Fruit fly (Drosophila melanogaster): ENCODE measurements around the gene TfIIEbeta.
A peak's percentile ranks its signal among the peaks of the same experiment; 100 is the strongest.

The TfIIEbeta gene

dm6 chr3L:4242428-4242827, 44.4 kb upstream of the TfIIEbeta start, which contains the start of gene pav (continued):
- TF ChIP-seq prd (optimal IDR thresholded peaks at IDR 0.05) (no peak), prd (GFP tag; IDR thresholded peaks at IDR 0.05) (peak; percentile 67), HHEX (GFP tag; optimal IDR thresholded peaks at IDR 0.05) (no peak), sob (GFP tag; IDR thresholded peaks at IDR 0.05) (peak; percentile 49), Opbp (GFP tag; IDR thresholded peaks at IDR 0.05; ENCODE audit: partially characterized antibody) (0 out of 3 replicates have a peak, but pooled peaks have one; percentile 6), dan (GFP tag; IDR thresholded peaks at IDR 0.05) (no peak), odd (GFP tag; optimal IDR thresholded peaks at IDR 0.05) (no peak), tio (GFP tag; optimal IDR thresholded peaks at IDR 0.05) (no peak), CG2120 (GFP tag; optimal IDR thresholded peaks at IDR 0.05) (peak; percentile 41), Hey (tag; optimal IDR thresholded peaks at IDR 0.05) (no peak), pita (GFP tag; optimal IDR thresholded peaks at IDR 0.05) (no peak), Dip2 (GFP tag; IDR thresholded peaks at IDR 0.05) (no peak), az2 (GFP tag; optimal IDR thresholded peaks at IDR 0.05) (peak; percentile 1), BtbVII (GFP tag; optimal IDR thresholded peaks at IDR 0.05) (no peak), Hmx (GFP tag; optimal IDR thresholded peaks at IDR 0.05) (no peak), CG8290 (GFP tag; optimal IDR thresholded peaks at IDR 0.05) (no peak), CG8290 (tag; optimal IDR thresholded peaks at IDR 0.05) (no peak), CG7839 (tag; optimal IDR thresholded peaks at IDR 0.05) (no peak), croc (GFP tag; conservative IDR thresholded peaks at IDR 0.05) (no peak), B-H2 (GFP tag; optimal IDR thresholded peaks at IDR 0.05) (no peak), sens-2 (GFP tag; IDR thresholded peaks at IDR 0.05) (no peak), Side (GFP tag; optimal IDR thresholded peaks at IDR 0.05) (no peak), NK7.1 (GFP tag; optimal IDR thresholded peaks at IDR 0.05) (no peak), CG14441 (GFP tag; IDR thresholded peaks at IDR 0.05) (peak; percentile 55), CG11093 (GFP tag; IDR thresholded peaks at IDR 0.05) (no peak), gce (GFP tag; IDR thresholded peaks at IDR 0.05) (no peak), CG10321 (GFP tag; IDR thresholded peaks at IDR 0.05) (no peak), CG3847 (GFP tag; IDR thresholded peaks at IDR 0.05) (peak; percentile 63; the same call in 1 of the 2 replicates), Dad (GFP tag; optimal IDR thresholded peaks at IDR 0.05) (no peak), grn (GFP tag; optimal IDR thresholded peaks at IDR 0.05) (no peak), zfh1 (GFP tag; IDR thresholded peaks at IDR 0.05) (no peak), sr (GFP tag; IDR thresholded peaks at IDR 0.05) (no peak), CG4820 (GFP tag; optimal IDR thresholded peaks at IDR 0.05) (no peak), run (tag; optimal IDR thresholded peaks at IDR 0.05) (no peak), E2f1 (GFP tag; IDR thresholded peaks at IDR 0.05) (peak; percentile 37; the same call in 1 of the 2 replicates), CG8359 (GFP tag; optimal IDR thresholded peaks at IDR 0.05; ENCODE audit: borderline replicate concordance) (no peak), CG14050 (GFP tag; IDR thresholded peaks at IDR 0.05) (no peak), cas (GFP tag; IDR thresholded peaks at IDR 0.05) (peak; percentile 29; the same call in 1 of the 2 replicates), fu2 (GFP tag; optimal IDR thresholded peaks at IDR 0.05) (no peak), CG11560 (tag; IDR thresholded peaks at IDR 0.05) (no peak), unc-4 (GFP tag; IDR thresholded peaks at IDR 0.05; ENCODE audit: partially characterized antibody) (no peak), CG17328 (GFP tag; IDR thresholded peaks at IDR 0.05) (no peak), stc (GFP tag; IDR thresholded peaks at IDR 0.05) (peak; percentile 72), MESR4 (GFP tag; optimal IDR thresholded peaks at IDR 0.05) (peak; percentile 46), CG11504 (tag; optimal IDR thresholded peaks at IDR 0.05) (no peak), CG13123 (GFP tag; optimal IDR thresholded peaks at IDR 0.05) (no peak), Hr3 (GFP tag; optimal IDR thresholded peaks at IDR 0.05) (peak; percentile 18), CG14667 (GFP tag; IDR thresholded peaks at IDR 0.05) (peak; percentile 4; the same call in 1 of the 2 replicates), nmo (GFP tag; optimal IDR thresholded peaks at IDR 0.05) (peak; percentile 60), Doc3 (GFP tag; IDR thresholded peaks at IDR 0.05; ENCODE audit: partially characterized antibody) (no peak), tx (GFP tag; optimal IDR thresholded peaks at IDR 0.05) (no peak), B-H1 (GFP tag; IDR thresholded peaks at IDR 0.05) (peak; percentile 32; the same call in 1 of the 3 replicates), MTF-1 (GFP tag; optimal IDR thresholded peaks at IDR 0.05; ENCODE audit: borderline replicate concordance) (no peak)
